Fruit fly (Drosophila melanogaster) whole organism, prepupa: ENCODE data around the gene Mur2B.

ENCODE experiments used
- CG16779 ChIP-seq: fragments of 200-800 bp; sonication (Bioruptor generic); optimal IDR thresholded peaks from 3 replicates; lab custom pipeline; 2017; ENCODE audit warnings: missing biosample characterization, mild to moderate bottlenecking, missing genetic modification characterization
- CG32006 ChIP-seq: fragments of 200-800 bp; sonication (Bioruptor generic); optimal IDR thresholded peaks from 3 replicates; lab custom pipeline; 2017; ENCODE audit warnings: missing biosample characterization, mild to moderate bottlenecking, missing genetic modification characterization
- CG6792 ChIP-seq: fragments of 200-800 bp; sonication (Bioruptor generic); optimal IDR thresholded peaks from 3 replicates; lab custom pipeline; 2016; ENCODE audit warnings: missing biosample characterization, missing genetic modification characterization
- topi ChIP-seq: fragments of 200-800 bp; sonication (Bioruptor generic); optimal IDR thresholded peaks from 3 replicates; lab custom pipeline; 2016; ENCODE audit warnings: missing biosample characterization, missing genetic modification characterization

DNA sequence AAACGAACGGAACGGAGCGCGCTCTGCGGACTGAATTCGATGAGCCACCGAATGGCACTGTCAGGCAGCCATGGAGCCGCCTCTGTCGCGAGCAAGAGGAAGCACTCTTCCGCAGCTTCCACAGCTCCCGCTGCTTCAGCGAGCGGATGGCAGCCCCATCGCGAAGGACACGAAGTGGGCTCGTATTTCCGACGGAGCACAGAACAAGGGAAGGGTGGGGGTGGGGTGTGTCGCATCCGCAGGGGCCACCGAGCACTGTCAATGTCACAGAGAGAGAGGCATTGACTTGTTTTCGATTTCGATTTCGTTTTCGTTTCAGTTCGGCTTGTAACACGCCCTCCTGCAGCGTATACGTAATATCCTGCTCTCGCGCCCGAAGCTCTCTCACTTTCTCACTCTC, 160.8 kb downstream of the Mur2B start, which contains the start of gene Nmdar2:
- TF ChIP-seq topi (no peak), CG32006 (GFP tag; lab: Kevin White, UChicago) (no peak), CG6792 (GFP tag; lab: Kevin White, UChicago) (no peak), CG16779 (no peak)
